Fruit fly (Drosophila melanogaster) whole organism, pupa: ENCODE results near the gene CG32006.

Source experiments
- CG12605 ChIP-seq: fragments of 200-800 bp; sonication (Bioruptor generic); IDR thresholded peaks from 2 replicates; pipeline ENCODE4 v1.3.6; 2022; ENCODE audit warnings: missing biosample characterization, missing genetic modification characterization
- CG8159 ChIP-seq: fragments of 200-800 bp; sonication (Bioruptor generic); optimal IDR thresholded peaks from 3 replicates; lab custom pipeline; 2018; ENCODE audit warnings: missing biosample characterization, mild to moderate bottlenecking, missing genetic modification characterization, moderate library complexity
- EcR ChIP-seq: fragments of 200-800 bp; sonication (Bioruptor generic); optimal IDR thresholded peaks from 3 replicates; lab custom pipeline; 2019; ENCODE audit warnings: missing biosample characterization, missing genetic modification characterization, mild to moderate bottlenecking, moderate library complexity, missing genetic modification reagents
- Ets98B ChIP-seq: fragments of 200-800 bp; sonication (Bioruptor generic); IDR thresholded peaks from 2 replicates; pipeline ENCODE4 v1.3.6; 2022; ENCODE audit warnings: missing biosample characterization, missing genetic modification characterization
- fd96Ca ChIP-seq: fragments of 200-800 bp; sonication (Bioruptor generic); IDR thresholded peaks from 3 replicates; pipeline ENCODE4 v1.3.6; 2022; ENCODE audit warnings: missing biosample characterization, missing genetic modification characterization

dm6 chr4:155977-156376 is 5.4 kb downstream of the CG32006 start, which contains the start of gene CG31997:
- TF ChIP-seq EcR: no peak
- TF ChIP-seq fd96Ca (GFP tag; lab: Robert Waterston, UW): no peak
- no peak for TF ChIP-seq CG8159 (tag; lab: Kevin White, UChicago)
- no peak for TF ChIP-seq Ets98B
- TF ChIP-seq CG12605 (GFP tag; lab: Robert Waterston, UW): no peak
